Fruit fly (Drosophila melanogaster): ENCODE results near the gene Raf.
A peak's percentile ranks its signal among the peaks of the same experiment; 100 is the strongest.

The Raf gene

DNA sequence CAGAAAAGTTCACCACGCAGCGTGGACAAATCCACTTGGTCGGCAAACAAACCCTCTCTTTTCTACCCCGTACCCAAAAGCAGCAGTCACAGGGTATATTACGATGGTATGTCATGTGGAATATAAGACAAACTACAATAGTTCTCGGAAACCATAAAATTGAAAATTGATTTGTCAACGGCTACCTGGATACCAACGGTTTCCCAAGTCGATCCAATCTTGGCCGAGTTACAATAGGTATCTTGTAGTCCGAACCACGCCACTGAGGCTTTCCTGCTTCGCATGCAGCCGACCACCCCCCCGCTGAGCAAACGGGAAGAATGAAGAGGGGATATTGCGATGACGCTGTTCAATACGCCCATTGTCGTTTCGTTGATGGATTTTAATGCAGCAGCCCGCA lies 23.1 kb downstream of the Raf start (continued):
- TF ChIP-seq Trl (optimal IDR thresholded peaks at IDR 0.05) (no peak), Trl (GFP tag; optimal IDR thresholded peaks at IDR 0.05) (peak; percentile 71), CG34422 (GFP tag; IDR thresholded peaks at IDR 0.05) (peak; percentile 69; the same call in 2 of the 3 replicates), ab (GFP tag; optimal IDR thresholded peaks at IDR 0.05) (no peak), Dbx (GFP tag; IDR thresholded peaks at IDR 0.05) (no peak), peb (GFP tag; IDR thresholded peaks at IDR 0.05) (peak; percentile 79), sisA (GFP tag; IDR thresholded peaks at IDR 0.05) (peak; percentile 75), CG13296 (GFP tag; optimal IDR thresholded peaks at IDR 0.05) (no peak), CG3407 (GFP tag; optimal IDR thresholded peaks at IDR 0.05) (no peak), rib (GFP tag; IDR thresholded peaks at IDR 0.05) (no peak), h (optimal IDR thresholded peaks at IDR 0.05) (no peak), Hey (tag; optimal IDR thresholded peaks at IDR 0.05) (no peak), CG6791 (GFP tag; IDR thresholded peaks at IDR 0.05; ENCODE audit: partially characterized antibody) (no peak), HmgZ (tag; optimal IDR thresholded peaks at IDR 0.05) (no peak), zfh1 (GFP tag; IDR thresholded peaks at IDR 0.05) (peak; percentile 91), fru (optimal IDR thresholded peaks at IDR 0.05) (no peak), CG7271 (tag; optimal IDR thresholded peaks at IDR 0.05) (no peak), D (optimal IDR thresholded peaks at IDR 0.05) (no peak), D (GFP tag; optimal IDR thresholded peaks at IDR 0.05) (peak; percentile 55), Opbp (GFP tag; IDR thresholded peaks at IDR 0.05; ENCODE audit: partially characterized antibody) (no peak), Hr78 (GFP tag; optimal IDR thresholded peaks at IDR 0.05) (no peak), CG3065 (GFP tag; optimal IDR thresholded peaks at IDR 0.05) (no peak), fd96Cb (tag; optimal IDR thresholded peaks at IDR 0.05) (peak; percentile 55), yki (optimal IDR thresholded peaks at IDR 0.05) (no peak), CG1832 (GFP tag; optimal IDR thresholded peaks at IDR 0.05) (no peak), CG11085 (GFP tag; IDR thresholded peaks at IDR 0.05) (peak; percentile 32; the same call in 1 of the 2 replicates), kay (GFP tag; optimal IDR thresholded peaks at IDR 0.05) (peak; percentile 37), danr (GFP tag; IDR thresholded peaks at IDR 0.05) (no peak), hkb (optimal IDR thresholded peaks at IDR 0.05) (no peak), hkb (GFP tag; IDR thresholded peaks at IDR 0.05) (peak; percentile 59; the same call in 1 of the 2 replicates), her (GFP tag; optimal IDR thresholded peaks at IDR 0.05) (peak; percentile 13), inv (GFP tag; IDR thresholded peaks at IDR 0.05; ENCODE audit: partially characterized antibody) (no peak), mirr (GFP tag; optimal IDR thresholded peaks at IDR 0.05) (no peak), ERR (GFP tag; optimal IDR thresholded peaks at IDR 0.05) (peak; percentile 15), Sin3A (optimal IDR thresholded peaks at IDR 0.05) (no peak), zen2 (GFP tag; IDR thresholded peaks at IDR 0.05; ENCODE audit: partially characterized antibody) (no peak), psq (GFP tag; optimal IDR thresholded peaks at IDR 0.05) (no peak), bcd (GFP tag; optimal IDR thresholded peaks at IDR 0.05) (peak; percentile 6), Adf1 (GFP tag; IDR thresholded peaks at IDR 0.05) (no peak), Sry-δ (GFP tag; optimal IDR thresholded peaks at IDR 0.05) (no peak), CG11696 (GFP tag; IDR thresholded peaks at IDR 0.05) (peak; percentile 45; the same call in 1 of the 2 replicates), dm (GFP tag; optimal IDR thresholded peaks at IDR 0.05) (no peak), Taf1 (GFP tag; IDR thresholded peaks at IDR 0.05) (0 out of 2 replicates have a peak, but pooled peaks have one; percentile 20), chn (GFP tag; optimal IDR thresholded peaks at IDR 0.05) (peak; percentile 63), CG12219 (GFP tag; optimal IDR thresholded peaks at IDR 0.05) (peak; percentile 40), Oli (tag; optimal IDR thresholded peaks at IDR 0.05) (peak; percentile 48), CG9797 (GFP tag; optimal IDR thresholded peaks at IDR 0.05) (no peak), Xrp1 (GFP tag; IDR thresholded peaks at IDR 0.05) (peak; percentile 91), sim (GFP tag; IDR thresholded peaks at IDR 0.05) (peak; percentile 78), ham (GFP tag; IDR thresholded peaks at IDR 0.05) (no peak), CG14050 (GFP tag; IDR thresholded peaks at IDR 0.05) (peak; percentile 81), CG16779 (GFP tag; IDR thresholded peaks at IDR 0.05) (no peak), Asciz (GFP tag; optimal IDR thresholded peaks at IDR 0.05) (peak; percentile 43), esg (GFP tag; conservative IDR thresholded peaks at IDR 0.05) (no peak), da (GFP tag; optimal IDR thresholded peaks at IDR 0.05) (no peak)
